Fruit fly (Drosophila melanogaster): ENCODE data around the gene Rpt2.

Gene Rpt2

DNA sequence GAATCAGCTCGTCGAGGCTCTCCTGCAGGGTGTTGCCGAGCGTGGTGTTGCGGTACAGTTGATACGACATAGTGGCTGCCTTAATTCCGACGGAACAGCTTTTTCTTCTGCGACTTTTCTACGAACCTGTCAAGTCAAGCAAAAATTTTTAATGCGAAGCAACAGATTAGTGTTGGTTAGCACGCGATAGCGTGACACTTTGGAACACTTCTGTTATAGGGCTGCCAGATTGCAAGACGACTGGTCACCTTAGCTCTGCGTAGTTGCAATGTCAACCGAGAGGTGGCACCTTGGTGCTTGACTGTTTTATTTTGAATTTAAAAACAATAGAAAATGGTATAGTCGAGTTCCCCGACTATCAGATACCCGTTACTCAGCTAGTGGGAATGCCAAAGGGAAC lies 40.5 kb downstream of the Rpt2 start, which contains the start of gene TfIIA-S (continued):
- TF ChIP-seq Abd-B (GFP tag; optimal IDR thresholded peaks at IDR 0.05) (no peak), tai (GFP tag; optimal IDR thresholded peaks at IDR 0.05) (no peak), N (GFP tag; optimal IDR thresholded peaks at IDR 0.05) (no peak), Sp1 (GFP tag; optimal IDR thresholded peaks at IDR 0.05) (peak; percentile 61), Vsx2 (GFP tag; optimal IDR thresholded peaks at IDR 0.05; ENCODE audit: partially characterized antibody) (no peak), br (GFP tag; optimal IDR thresholded peaks at IDR 0.05) (peak; percentile 79), CG9705 (GFP tag; optimal IDR thresholded peaks at IDR 0.05) (peak; percentile 77), Rel (GFP tag; optimal IDR thresholded peaks at IDR 0.05) (no peak), Rel (tag; optimal IDR thresholded peaks at IDR 0.05) (peak; percentile 69), lola (GFP tag; optimal IDR thresholded peaks at IDR 0.05) (no peak), dsf (GFP tag; optimal IDR thresholded peaks at IDR 0.05; ENCODE audit: borderline replicate concordance) (no peak)

dm6 chr3R:23889922-23890321 lies 41.4 kb downstream of the Rpt2 start, which contains the start of gene Pli:
Pli (minus strand) TSS chr3R:23890052.
- TF ChIP-seq Mio (GFP tag; optimal IDR thresholded peaks at IDR 0.05) (no peak), Hr78 (GFP tag; optimal IDR thresholded peaks at IDR 0.05) (no peak), h (GFP tag; optimal IDR thresholded peaks at IDR 0.05) (peak; percentile 42), tai (GFP tag; optimal IDR thresholded peaks at IDR 0.05) (no peak), N (GFP tag; optimal IDR thresholded peaks at IDR 0.05) (no peak), woc (GFP tag; optimal IDR thresholded peaks at IDR 0.05) (no peak), CrebA (GFP tag; optimal IDR thresholded peaks at IDR 0.05; ENCODE audit: borderline replicate concordance) (no peak), sv (GFP tag; optimal IDR thresholded peaks at IDR 0.05) (no peak), Dif (GFP tag; optimal IDR thresholded peaks at IDR 0.05; ENCODE audit: partially characterized antibody) (peak; percentile 62), Myc (optimal IDR thresholded peaks at IDR 0.05) (no peak), CG32264 (GFP tag; optimal IDR thresholded peaks at IDR 0.05) (no peak), dmrt93B (GFP tag; optimal IDR thresholded peaks at IDR 0.05) (no peak), pan (optimal IDR thresholded peaks at IDR 0.05) (no peak), foxo (GFP tag; optimal IDR thresholded peaks at IDR 0.05) (no peak), dsf (GFP tag; optimal IDR thresholded peaks at IDR 0.05; ENCODE audit: borderline replicate concordance) (no peak), lola (GFP tag; optimal IDR thresholded peaks at IDR 0.05) (no peak), sage (GFP tag; optimal IDR thresholded peaks at IDR 0.05) (no peak), usp (GFP tag; optimal IDR thresholded peaks at IDR 0.05) (no peak), CG9705 (GFP tag; optimal IDR thresholded peaks at IDR 0.05) (peak; percentile 10), br (GFP tag; optimal IDR thresholded peaks at IDR 0.05) (no peak), GATAd (GFP tag; optimal IDR thresholded peaks at IDR 0.05) (no peak), HLH106 (tag; optimal IDR thresholded peaks at IDR 0.05) (peak; percentile 35), OdsH (GFP tag; optimal IDR thresholded peaks at IDR 0.05) (no peak), fru (GFP tag; optimal IDR thresholded peaks at IDR 0.05) (peak; percentile 58), Abd-B (GFP tag; optimal IDR thresholded peaks at IDR 0.05) (no peak), Sp1 (GFP tag; optimal IDR thresholded peaks at IDR 0.05) (peak; percentile 58), Rel (GFP tag; optimal IDR thresholded peaks at IDR 0.05) (no peak), Rel (tag; optimal IDR thresholded peaks at IDR 0.05) (peak; percentile 78), dl (GFP tag; optimal IDR thresholded peaks at IDR 0.05; ENCODE audit: insufficient read depth in 1 of 2, partially characterized antibody in 2 of 2) (no peak), rgr (GFP tag; optimal IDR thresholded peaks at IDR 0.05) (peak; percentile 32), psq (GFP tag; optimal IDR thresholded peaks at IDR 0.05) (no peak), brk (GFP tag; optimal IDR thresholded peaks at IDR 0.05) (no peak), Hnf4 (GFP tag; optimal IDR thresholded peaks at IDR 0.05) (peak; percentile 8), Dfd (GFP tag; optimal IDR thresholded peaks at IDR 0.05) (no peak), Jra (GFP tag; optimal IDR thresholded peaks at IDR 0.05) (peak; percentile 9), ey (GFP tag; optimal IDR thresholded peaks at IDR 0.05) (no peak), jim (GFP tag; optimal IDR thresholded peaks at IDR 0.05) (no peak), Vsx2 (GFP tag; optimal IDR thresholded peaks at IDR 0.05; ENCODE audit: partially characterized antibody) (no peak), Hr83 (GFP tag; optimal IDR thresholded peaks at IDR 0.05; ENCODE audit: poor library complexity, severe bottlenecking) (peak; percentile 43)
